Worm (Caenorhabditis elegans) whole organism, L4/young adult: Measurements from ENCODE around the gene F59A6.3.

ENCODE experiments used
- W03F9.2 ChIP-seq: fragments of 150-350 bp; optimal IDR thresholded peaks from 2 replicates; lab custom pipeline; 2014; ENCODE audit warnings: missing biosample characterization, missing genetic modification characterization
- dao-5 ChIP-seq: sonication (generic microtip); optimal IDR thresholded peaks from 2 replicates; lab custom pipeline; 2016; ENCODE audit warnings: missing genotype, missing genetic modification characterization, moderate library complexity, missing compliant biosample characterization
- him-1 ChIP-seq: sonication (generic microtip); optimal IDR thresholded peaks from 2 replicates; lab custom pipeline; 2016; ENCODE audit warnings: missing genotype, missing genetic modification reagents, missing genetic modification characterization, missing compliant biosample characterization

- TF ChIP-seq W03F9.2 (tag; lab: Kevin White, UChicago) (peak; percentile 45), him-1 (tag; lab: Kevin White, UChicago) (peak; percentile 12), dao-5 (tag; lab: Kevin White, UChicago) (no peak)
These were observed 8.9 kb downstream of the F59A6.3 start for ce11 chrII:5016977-5017585.
